Worm (Caenorhabditis elegans) whole organism, L4/young adult: ENCODE data around the gene wsp-1.

Experiments used
- W03F9.2 ChIP-seq: fragments of 150-350 bp; optimal IDR thresholded peaks from 2 replicates; lab custom pipeline; 2014; ENCODE audit warnings: missing biosample characterization, missing genetic modification characterization
- dao-5 ChIP-seq: sonication (generic microtip); optimal IDR thresholded peaks from 2 replicates; lab custom pipeline; 2016; ENCODE audit warnings: missing genotype, missing genetic modification characterization, moderate library complexity, missing compliant biosample characterization
- him-1 ChIP-seq: sonication (generic microtip); optimal IDR thresholded peaks from 2 replicates; lab custom pipeline; 2016; ENCODE audit warnings: missing genotype, missing genetic modification reagents, missing genetic modification characterization, missing compliant biosample characterization

DNA sequence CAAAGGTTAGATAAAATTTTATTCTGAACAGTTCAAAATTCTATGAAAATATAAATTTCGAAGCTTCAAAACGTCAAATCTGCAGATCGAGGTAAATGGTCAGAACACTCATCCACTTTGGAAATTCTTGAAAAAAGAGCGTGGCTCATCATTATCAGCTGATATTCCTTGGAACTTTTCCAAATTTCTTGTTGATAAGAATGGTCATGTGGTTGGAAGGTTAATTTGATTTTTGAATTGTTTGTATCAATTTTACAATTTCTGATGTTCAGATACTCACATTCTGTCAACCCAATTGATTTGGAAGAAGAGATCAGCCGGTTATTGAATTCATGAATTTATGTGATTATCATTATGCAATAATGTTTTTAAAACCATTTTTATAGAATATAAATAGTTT, 24.3 kb upstream of the wsp-1 start:
- TF ChIP-seq him-1 (tag; lab: Kevin White, UChicago), result no peak
- no peak for TF ChIP-seq dao-5 (tag; lab: Kevin White, UChicago)
- no peak for TF ChIP-seq W03F9.2 (tag; lab: Kevin White, UChicago)
